Fruit fly (Drosophila melanogaster) whole organism, prepupa: ENCODE measurements around the gene CG46399.

ENCODE experiments used
- Blimp-1 ChIP-seq: fragments of 200-800 bp; sonication (Bioruptor generic); optimal IDR thresholded peaks from 3 replicates; lab custom pipeline; 2017; ENCODE audit warnings: missing biosample characterization, missing genetic modification characterization, mild to moderate bottlenecking, moderate library complexity, missing genetic modification reagents
- CG10631 ChIP-seq: fragments of 200-800 bp; sonication (Bioruptor generic); optimal IDR thresholded peaks from 2 replicates; lab custom pipeline; 2016; ENCODE audit warnings: missing biosample characterization, missing genetic modification characterization
- CG11294 ChIP-seq: fragments of 200-800 bp; sonication (Bioruptor generic); IDR thresholded peaks from 2 replicates; pipeline ENCODE4 v1.3.6; 2022; ENCODE audit warnings: missing biosample characterization, missing genetic modification characterization
- CG11762 ChIP-seq: fragments of 200-800 bp; sonication (Bioruptor generic); optimal IDR thresholded peaks from 3 replicates; lab custom pipeline; 2016; ENCODE audit warnings: missing biosample characterization, missing genetic modification characterization; ENCODE audit not compliant: insufficient read depth
- CG15336 ChIP-seq: fragments of 200-800 bp; sonication (Bioruptor generic); IDR thresholded peaks from 2 replicates; pipeline ENCODE4 v1.3.6; 2022; ENCODE audit warnings: missing biosample characterization, missing genetic modification characterization
- CG3032 ChIP-seq: fragments of 200-800 bp; optimal IDR thresholded peaks from 2 replicates; lab custom pipeline; 2019; ENCODE audit warnings: missing biosample characterization, mild to moderate bottlenecking, missing genetic modification characterization, moderate library complexity
- CG31627 ChIP-seq: fragments of 200-800 bp; sonication (Bioruptor generic); optimal IDR thresholded peaks from 3 replicates; lab custom pipeline; 2016; ENCODE audit warnings: missing biosample characterization, missing genetic modification characterization
- CG32006 ChIP-seq: fragments of 200-800 bp; sonication (Bioruptor generic); optimal IDR thresholded peaks from 3 replicates; lab custom pipeline; 2017; ENCODE audit warnings: missing biosample characterization, mild to moderate bottlenecking, missing genetic modification characterization
- CG4318 ChIP-seq: fragments of 200-800 bp; sonication (Bioruptor generic); optimal IDR thresholded peaks from 3 replicates; lab custom pipeline; 2017; ENCODE audit warnings: missing biosample characterization, mild to moderate bottlenecking, missing genetic modification characterization
- CG6163 ChIP-seq: fragments of 200-800 bp; sonication (Bioruptor generic); IDR thresholded peaks from 3 replicates; pipeline ENCODE4 v1.3.6; 2022; ENCODE audit warnings: missing biosample characterization, missing genetic modification characterization
- CG6276 ChIP-seq: fragments of 200-800 bp; sonication (Bioruptor generic); optimal IDR thresholded peaks from 2 replicates; lab custom pipeline; 2017; ENCODE audit warnings: missing biosample characterization, mild to moderate bottlenecking, missing genetic modification characterization
- CG6792 ChIP-seq: fragments of 200-800 bp; sonication (Bioruptor generic); optimal IDR thresholded peaks from 3 replicates; lab custom pipeline; 2016; ENCODE audit warnings: missing biosample characterization, missing genetic modification characterization
- CG6808 ChIP-seq: fragments of 200-800 bp; sonication (Bioruptor generic); optimal IDR thresholded peaks from 3 replicates; lab custom pipeline; 2017; ENCODE audit warnings: missing biosample characterization, missing genetic modification characterization, mild to moderate bottlenecking, moderate library complexity, missing genetic modification reagents
- CG6854 ChIP-seq: fragments of 200-800 bp; sonication (Bioruptor generic); optimal IDR thresholded peaks from 2 replicates; lab custom pipeline; 2017; ENCODE audit warnings: missing biosample characterization, mild to moderate bottlenecking, missing genetic modification characterization
- CG7368 ChIP-seq: fragments of 200-800 bp; sonication (Bioruptor generic); optimal IDR thresholded peaks from 3 replicates; lab custom pipeline; 2016; ENCODE audit warnings: missing biosample characterization, missing genetic modification characterization
- CG8319 ChIP-seq: fragments of 200-800 bp; sonication (Bioruptor generic); optimal IDR thresholded peaks from 3 replicates; lab custom pipeline; 2016; ENCODE audit warnings: missing biosample characterization, missing genetic modification characterization
- CG8632 ChIP-seq: fragments of 200-800 bp; sonication (Bioruptor generic); optimal IDR thresholded peaks from 3 replicates; lab custom pipeline; 2016; ENCODE audit warnings: missing biosample characterization, missing genetic modification characterization
- CG9139 ChIP-seq: fragments of 200-800 bp; sonication (Bioruptor generic); optimal IDR thresholded peaks from 3 replicates; lab custom pipeline; 2017; ENCODE audit warnings: missing biosample characterization, mild to moderate bottlenecking, missing genetic modification characterization
- Eip75B ChIP-seq: fragments of 200-800 bp; sonication (Bioruptor generic); optimal IDR thresholded peaks from 3 replicates; lab custom pipeline; 2016; ENCODE audit warnings: missing biosample characterization, missing genetic modification characterization
- Eip78C ChIP-seq: fragments of 200-800 bp; sonication (Bioruptor generic); peaks from one replicate; lab custom pipeline; 2016; ENCODE audit warnings: missing biosample characterization, missing genetic modification characterization
- Eip93F ChIP-seq: fragments of 200-800 bp; sonication (Bioruptor generic); optimal IDR thresholded peaks from 2 replicates; lab custom pipeline; 2016; ENCODE audit warnings: missing biosample characterization, mild to moderate bottlenecking, missing genetic modification characterization
- Ets21C ChIP-seq: fragments of 200-800 bp; sonication (Bioruptor generic); optimal IDR thresholded peaks from 3 replicates; lab custom pipeline; 2016; ENCODE audit warnings: missing biosample characterization, missing genetic modification characterization
- Ets96B ChIP-seq: fragments of 200-800 bp; optimal IDR thresholded peaks from 2 replicates; lab custom pipeline; 2019; ENCODE audit warnings: missing biosample characterization, mild to moderate bottlenecking, missing genetic modification characterization, moderate library complexity
- Hr38 ChIP-seq: sonication (Bioruptor generic); optimal IDR thresholded peaks from 2 replicates; lab custom pipeline; 2016; ENCODE audit warnings: missing biosample characterization, missing genetic modification characterization
- Hr4 ChIP-seq: fragments of 200-800 bp; sonication (Bioruptor generic); optimal IDR thresholded peaks from 3 replicates; lab custom pipeline; 2016; ENCODE audit warnings: missing biosample characterization, missing genetic modification characterization
- Lpt ChIP-seq: fragments of 200-800 bp; sonication (Bioruptor generic); optimal IDR thresholded peaks from 3 replicates; lab custom pipeline; 2016; ENCODE audit warnings: missing biosample characterization, missing genetic modification characterization
- OdsH ChIP-seq: fragments of 200-800 bp; sonication (Bioruptor generic); optimal IDR thresholded peaks from 3 replicates; lab custom pipeline; 2016; ENCODE audit warnings: missing biosample characterization, missing genetic modification characterization
- Smox ChIP-seq: fragments of 200-800 bp; sonication (Bioruptor generic); optimal IDR thresholded peaks from 3 replicates; lab custom pipeline; 2016; ENCODE audit warnings: missing biosample characterization, missing genetic modification characterization
- Sox102F ChIP-seq: fragments of 200-800 bp; sonication (Bioruptor generic); optimal IDR thresholded peaks from 2 replicates; lab custom pipeline; 2016; ENCODE audit warnings: missing biosample characterization, mild to moderate bottlenecking, missing genetic modification characterization
- Sox15 ChIP-seq: fragments of 200-800 bp; sonication (Bioruptor generic); optimal IDR thresholded peaks from 3 replicates; lab custom pipeline; 2016; ENCODE audit warnings: missing biosample characterization, missing genetic modification characterization
- achi ChIP-seq: fragments of 200-800 bp; sonication (Bioruptor generic); optimal IDR thresholded peaks from 3 replicates; lab custom pipeline; 2016; ENCODE audit warnings: missing biosample characterization, missing genetic modification characterization
- acj6 ChIP-seq: fragments of 200-800 bp; sonication (Bioruptor generic); optimal IDR thresholded peaks from 3 replicates; lab custom pipeline; 2016; ENCODE audit warnings: missing biosample characterization, missing genetic modification characterization
- cyc ChIP-seq: fragments of 200-800 bp; sonication (Bioruptor generic); optimal IDR thresholded peaks from 3 replicates; lab custom pipeline; 2016; ENCODE audit warnings: missing biosample characterization, missing genetic modification characterization
- dac ChIP-seq: fragments of 200-800 bp; sonication (Bioruptor generic); optimal IDR thresholded peaks from 2 replicates; lab custom pipeline; 2017; ENCODE audit warnings: missing biosample characterization, mild to moderate bottlenecking, missing genetic modification characterization
- eg ChIP-seq: fragments of 200-800 bp; sonication (Bioruptor generic); IDR thresholded peaks from 3 replicates; pipeline ENCODE4 v1.3.6; 2022; ENCODE audit warnings: missing biosample characterization, missing genetic modification characterization
- esn ChIP-seq: fragments of 200-800 bp; sonication (Bioruptor generic); optimal IDR thresholded peaks from 2 replicates; lab custom pipeline; 2016; ENCODE audit warnings: missing biosample characterization, mild to moderate bottlenecking, missing genetic modification characterization, moderate library complexity
- fd59A ChIP-seq: fragments of 200-800 bp; sonication (Bioruptor generic); optimal IDR thresholded peaks from 2 replicates; lab custom pipeline; 2017; ENCODE audit warnings: missing biosample characterization, mild to moderate bottlenecking, missing genetic modification characterization, missing genetic modification reagents
- fd85E ChIP-seq: fragments of 200-800 bp; sonication (Bioruptor generic); optimal IDR thresholded peaks from 3 replicates; lab custom pipeline; 2016; ENCODE audit warnings: missing biosample characterization, missing genetic modification characterization
- fkh ChIP-seq: fragments of 200-800 bp; sonication (Bioruptor generic); optimal IDR thresholded peaks from 3 replicates; lab custom pipeline; 2017; ENCODE audit warnings: missing biosample characterization, mild to moderate bottlenecking, missing genetic modification characterization, moderate library complexity
- lz ChIP-seq: fragments of 200-800 bp; sonication (Bioruptor generic); optimal IDR thresholded peaks from 3 replicates; lab custom pipeline; 2016; ENCODE audit warnings: missing biosample characterization, missing genetic modification characterization
- net ChIP-seq: fragments of 200-800 bp; sonication (Bioruptor generic); optimal IDR thresholded peaks from 3 replicates; lab custom pipeline; 2016; ENCODE audit warnings: missing biosample characterization, missing genetic modification characterization
- pdm3 ChIP-seq: fragments of 200-800 bp; sonication (Bioruptor generic); optimal IDR thresholded peaks from 3 replicates; lab custom pipeline; 2016; ENCODE audit warnings: missing biosample characterization, missing genetic modification characterization
- svp ChIP-seq: fragments of 200-800 bp; sonication (Bioruptor generic); peaks from one replicate; lab custom pipeline; 2016; ENCODE audit warnings: missing biosample characterization, missing genetic modification characterization
- topi ChIP-seq: fragments of 200-800 bp; sonication (Bioruptor generic); optimal IDR thresholded peaks from 3 replicates; lab custom pipeline; 2016; ENCODE audit warnings: missing biosample characterization, missing genetic modification characterization
- vri ChIP-seq: fragments of 200-800 bp; sonication (Bioruptor generic); optimal IDR thresholded peaks from 3 replicates; lab custom pipeline; 2016; ENCODE audit warnings: missing biosample characterization, mild to moderate bottlenecking, missing genetic modification characterization

The CG46399 gene

DNA sequence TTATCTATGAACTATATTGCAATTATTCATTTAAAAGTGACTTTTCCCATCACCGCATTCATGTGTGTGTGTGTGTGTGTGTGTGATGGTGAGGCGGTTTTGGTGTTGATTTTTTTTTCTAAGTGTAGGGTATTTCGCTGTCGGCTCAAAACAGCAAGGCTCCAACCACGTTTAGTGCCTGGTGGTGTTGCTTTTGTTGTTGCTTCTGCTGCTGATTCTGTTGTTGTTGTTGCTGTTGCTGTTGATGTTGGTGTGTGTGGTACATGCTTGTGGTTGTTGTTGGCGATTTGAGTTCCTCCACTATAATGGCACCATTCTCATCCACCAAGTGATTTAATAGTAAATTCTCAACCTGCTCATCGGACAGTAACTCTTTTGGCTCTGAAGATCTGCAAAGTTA is 31.4 kb upstream of the CG46399 start:
- no peak for TF ChIP-seq eg (GFP tag; lab: Robert Waterston, UW)
- no peak for TF ChIP-seq CG10631 (GFP tag; lab: Kevin White, UChicago)
- TF ChIP-seq Ets96B (tag; lab: Kevin White, UChicago) = no peak
- no peak for TF ChIP-seq OdsH (GFP tag; lab: Kevin White, UChicago)
- no peak for TF ChIP-seq CG4318
- TF ChIP-seq lz = no peak
- TF ChIP-seq cyc = no peak
- TF ChIP-seq Eip93F (GFP tag; lab: Kevin White, UChicago) = no peak
- TF ChIP-seq, all 60 proteins: peak for 0

DNA sequence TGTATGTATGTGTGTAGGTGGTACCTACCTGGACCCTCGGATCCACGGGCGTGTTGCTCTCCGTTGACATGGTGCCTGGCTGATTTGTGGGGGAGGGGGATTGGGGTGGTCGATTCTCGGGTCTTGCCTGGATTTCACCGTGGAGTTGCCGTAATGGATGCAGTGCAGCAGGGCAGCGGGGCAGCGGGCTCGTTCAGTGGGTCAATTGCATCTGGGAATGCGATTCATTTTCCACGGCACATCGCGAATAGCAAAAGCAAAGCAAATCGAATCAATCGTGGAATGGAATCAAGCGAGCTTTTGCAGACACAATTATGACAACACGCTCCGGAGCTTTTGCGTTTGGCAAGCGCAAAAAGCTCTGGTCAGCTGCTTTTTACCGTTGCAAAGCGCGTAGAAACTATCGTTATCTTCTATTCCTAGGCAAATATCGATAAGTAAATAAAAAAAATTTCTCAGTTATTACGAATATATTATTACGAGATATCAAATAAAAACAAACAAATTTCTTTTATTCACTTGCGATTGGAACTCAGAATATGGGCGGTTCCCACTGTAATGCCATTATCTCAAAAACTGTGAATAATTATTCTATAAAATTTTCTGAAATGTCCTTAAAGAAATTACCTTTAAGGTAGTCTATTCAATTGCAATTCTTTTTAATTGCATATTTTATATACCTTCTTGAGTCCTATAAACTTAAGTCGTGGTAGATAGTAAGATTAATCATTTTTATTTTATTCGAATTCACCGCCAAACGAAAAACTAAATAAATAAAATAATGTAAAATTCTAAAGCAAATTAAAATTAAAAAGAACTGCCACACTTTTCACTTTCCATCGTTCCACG is 27.1 kb upstream of the CG46399 start, which contains the start of gene CG14408:
CG14408 (minus strand) TSS at position 321 of the 849 bp plus-strand sequence.
- TF ChIP-seq Hr38 (GFP tag; lab: Kevin White, UChicago) (no peak), Sox15 (GFP tag; lab: Kevin White, UChicago) (no peak), CG31627 (GFP tag; lab: Kevin White, UChicago) (no peak), pdm3 (GFP tag; lab: Kevin White, UChicago) (no peak), svp (GFP tag; lab: Kevin White, UChicago) (no peak), Blimp-1 (GFP tag; lab: Kevin White, UChicago) (no peak), esn (no peak), CG7368 (no peak), CG11294 (no peak), vri (GFP tag; lab: Kevin White, UChicago) (no peak), Eip78C (peak; percentile 51), acj6 (GFP tag; lab: Kevin White, UChicago) (no peak), topi (GFP tag; lab: Kevin White, UChicago) (peak; percentile 3), achi (GFP tag; lab: Kevin White, UChicago) (no peak), Lpt (no peak), CG6792 (no peak), fkh (peak; percentile 6)

DNA sequence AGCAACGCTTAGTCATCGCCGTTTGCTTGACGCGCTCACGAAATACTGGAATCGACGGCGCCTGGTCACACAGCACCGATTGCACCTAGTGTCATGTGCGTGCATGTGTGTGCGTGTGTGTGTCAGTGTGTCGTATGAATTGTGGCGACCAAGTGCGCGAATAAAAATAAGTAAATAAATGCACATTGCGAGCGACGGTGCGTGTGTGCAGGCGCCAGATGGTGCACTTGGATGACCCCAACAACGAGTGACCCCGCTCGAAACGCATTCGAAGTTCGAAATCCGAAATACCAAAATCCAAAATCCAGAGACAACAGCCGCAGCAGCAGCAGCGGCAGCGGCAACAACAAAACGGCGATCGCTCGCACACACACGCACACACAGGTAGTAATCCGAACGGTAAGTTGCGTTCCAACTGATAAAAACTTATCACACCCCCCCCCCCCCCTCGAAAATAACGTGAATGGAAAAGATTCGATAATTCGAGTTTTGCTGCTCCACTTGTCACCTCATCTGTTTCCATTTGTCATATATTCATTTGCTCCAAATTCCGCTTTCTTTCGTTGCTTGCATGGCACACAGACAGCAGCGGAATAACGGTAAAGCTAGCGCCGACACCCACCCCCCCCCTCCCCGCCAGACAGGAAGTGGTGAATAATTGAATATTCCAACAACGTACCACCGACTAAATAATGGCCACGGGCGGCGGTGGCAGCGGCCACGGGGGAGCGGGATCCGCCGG is 26.3 kb upstream of the CG46399 start, which contains the start of gene CG14411:
CG14411 (plus strand) TSS at position 86 of the 742 bp plus-strand sequence.
- TF ChIP-seq pdm3 (GFP tag; lab: Kevin White, UChicago) (no peak), CG32006 (GFP tag; lab: Kevin White, UChicago) (no peak), svp (GFP tag; lab: Kevin White, UChicago) (peak; percentile 80), fd85E (GFP tag; lab: Kevin White, UChicago) (no peak), CG6808 (no peak), CG8632 (GFP tag; lab: Kevin White, UChicago) (no peak), CG7368 (no peak), CG6276 (GFP tag; lab: Kevin White, UChicago) (no peak), CG8319 (GFP tag; lab: Kevin White, UChicago) (no peak), OdsH (GFP tag; lab: Kevin White, UChicago) (no peak), CG6854 (GFP tag; lab: Kevin White, UChicago) (peak; percentile 7), CG11762 (GFP tag; lab: Kevin White, UChicago) (no peak), Sox102F (no peak), fd59A (GFP tag; lab: Kevin White, UChicago) (no peak), CG15336 (GFP tag; lab: Robert Waterston, UW) (no peak), vri (GFP tag; lab: Kevin White, UChicago) (no peak), net (GFP tag; lab: Kevin White, UChicago) (no peak), Eip93F (GFP tag; lab: Kevin White, UChicago) (no peak), CG3032 (tag; lab: Kevin White, UChicago) (no peak), fkh (peak; percentile 20), CG10631 (GFP tag; lab: Kevin White, UChicago) (no peak), CG6163 (GFP tag; lab: Robert Waterston, UW) (no peak), CG31627 (GFP tag; lab: Kevin White, UChicago) (no peak), dac (GFP tag; lab: Kevin White, UChicago) (no peak), topi (GFP tag; lab: Kevin White, UChicago) (no peak), lz (no peak), Hr4 (no peak), Sox15 (GFP tag; lab: Kevin White, UChicago) (no peak), Ets21C (no peak), Eip75B (GFP tag; lab: Kevin White, UChicago) (no peak), CG6792 (no peak), CG9139 (GFP tag; lab: Kevin White, UChicago) (no peak), eg (GFP tag; lab: Robert Waterston, UW) (0 out of 3 replicates have a peak, but pooled peaks have one; percentile 9), Smox (no peak)
